Worm (Caenorhabditis elegans): ENCODE data around the gene C44C10.11.

Gene C44C10.11

DNA sequence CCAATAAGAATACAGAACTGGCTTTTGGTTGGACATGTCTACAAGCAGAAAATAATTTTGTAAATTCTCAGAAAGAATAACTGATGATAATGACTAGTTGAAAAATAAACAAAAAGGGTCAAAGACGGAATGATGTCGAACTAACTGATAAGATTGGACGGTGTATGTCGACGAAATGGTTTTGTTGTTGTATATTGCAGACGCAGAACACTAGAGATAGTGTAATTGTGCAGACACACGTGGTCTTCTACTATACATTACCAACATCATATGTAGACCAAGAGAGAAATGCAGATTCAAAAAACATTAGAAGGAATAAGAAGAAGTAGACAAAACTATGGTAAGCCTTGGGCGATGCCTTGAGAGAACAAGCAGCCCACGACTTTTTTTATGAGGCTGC lies 17.6 kb upstream of the C44C10.11 start, which contains the start of the genes gst-42 and D1053.2 (continued):
- TF ChIP-seq F26F4.8 (GFP tag; conservative IDR thresholded peaks at IDR 0.05) (no peak), pha-4 (GFP tag; IDR thresholded peaks at IDR 0.05) (no peak), pha-4 (tag; optimal IDR thresholded peaks at IDR 0.05) (peak; percentile 3), mep-1 (tag; optimal IDR thresholded peaks at IDR 0.05) (peak; percentile 54), zfp-3 (GFP tag; conservative IDR thresholded peaks at IDR 0.05) (no peak), ZK337.2 (GFP tag; IDR thresholded peaks at IDR 0.05) (no peak), D1046.2 (GFP tag; IDR thresholded peaks at IDR 0.05) (no peak), ctbp-1 (GFP tag; IDR thresholded peaks at IDR 0.05) (no peak), Y105C5A.15 (GFP tag; IDR thresholded peaks at IDR 0.05) (no peak), nhr-102 (tag; optimal IDR thresholded peaks at IDR 0.05) (peak; percentile 78), dpl-1 (GFP tag; optimal IDR thresholded peaks at IDR 0.05) (no peak), saeg-2 (GFP tag; IDR thresholded peaks at IDR 0.05) (no peak), ceh-32 (tag; optimal IDR thresholded peaks at IDR 0.05; ENCODE audit: poor library complexity) (no peak), nhr-76 (tag; optimal IDR thresholded peaks at IDR 0.05) (no peak), set-16 (GFP tag; IDR thresholded peaks at IDR 0.05) (no peak), nhr-25 (tag; optimal IDR thresholded peaks at IDR 0.05; ENCODE audit: borderline replicate concordance, insufficient read depth) (no peak), zip-2 (tag; optimal IDR thresholded peaks at IDR 0.05) (no peak), spr-3 (GFP tag; optimal IDR thresholded peaks at IDR 0.05) (no peak), F49E8.2 (tag; optimal IDR thresholded peaks at IDR 0.05; ENCODE audit: borderline replicate concordance) (no peak), R02D3.7 (tag; optimal IDR thresholded peaks at IDR 0.05) (no peak), daf-12 (tag; optimal IDR thresholded peaks at IDR 0.05) (no peak), Y5F2A.4 (GFP tag; optimal IDR thresholded peaks at IDR 0.05) (no peak), ZK546.5 (tag; optimal IDR thresholded peaks at IDR 0.05) (no peak), tag-97 (GFP tag; IDR thresholded peaks at IDR 0.05) (no peak), daf-19 (GFP tag; conservative IDR thresholded peaks at IDR 0.05) (no peak), F37D6.2 (tag; optimal IDR thresholded peaks at IDR 0.05) (no peak), arid-1 (GFP tag; conservative IDR thresholded peaks at IDR 0.05) (no peak), fkh-10 (GFP tag; optimal IDR thresholded peaks at IDR 0.05) (no peak), php-3 (GFP tag; IDR thresholded peaks at IDR 0.05) (peak; percentile 77), dve-1 (tag; optimal IDR thresholded peaks at IDR 0.05; ENCODE audit: insufficient read depth) (peak; percentile 94), mxl-3 (GFP tag; optimal IDR thresholded peaks at IDR 0.05) (peak; percentile 99), fos-1 (tag; optimal IDR thresholded peaks at IDR 0.05) (no peak), dmd-6 (GFP tag; IDR thresholded peaks at IDR 0.05) (peak; percentile 95), aha-1 (tag) (no peak), mxl-2 (GFP tag; conservative IDR thresholded peaks at IDR 0.05) (no peak), ces-1 (GFP tag; optimal IDR thresholded peaks at IDR 0.05) (no peak), zag-1 (tag; optimal IDR thresholded peaks at IDR 0.05) (no peak), madf-5 (GFP tag; IDR thresholded peaks at IDR 0.05) (no peak), lin-39 (tag; optimal IDR thresholded peaks at IDR 0.05) (no peak), madf-9 (GFP tag; conservative IDR thresholded peaks at IDR 0.05) (no peak), ceh-20 (GFP tag; IDR thresholded peaks at IDR 0.05) (no peak), lin-1 (GFP tag; IDR thresholded peaks at IDR 0.05) (peak; percentile 53; the same call in 1 of the 2 replicates), T26A8.4 (GFP tag; IDR thresholded peaks at IDR 0.05) (no peak), nhr-41 (GFP tag; IDR thresholded peaks at IDR 0.05) (no peak), lsy-2 (tag; optimal IDR thresholded peaks at IDR 0.05) (peak in 1 of 2 experiments; percentile 42), lin-15B (tag; optimal IDR thresholded peaks at IDR 0.05) (no peak), lim-7 (GFP tag; IDR thresholded peaks at IDR 0.05) (no peak), vab-7 (GFP tag; IDR thresholded peaks at IDR 0.05) (no peak), dmd-8 (GFP tag; IDR thresholded peaks at IDR 0.05) (no peak), nhr-237 (tag; optimal IDR thresholded peaks at IDR 0.05) (no peak), ama-1 (optimal IDR thresholded peaks at IDR 0.05) (no peak), nhr-6 (tag; optimal IDR thresholded peaks at IDR 0.05) (peak; percentile 56), spr-1 (tag; optimal IDR thresholded peaks at IDR 0.05) (no peak)
